Worm (Caenorhabditis elegans): Measurements from ENCODE around the gene C56G2.9.

- TF ChIP-seq nhr-11 (tag; optimal IDR thresholded peaks at IDR 0.05) (no peak), ztf-7 (tag; optimal IDR thresholded peaks at IDR 0.05) (peak; percentile 4), unc-62 (GFP tag; optimal IDR thresholded peaks at IDR 0.05 in 1 of 2) (no peak), unc-62 (tag; optimal IDR thresholded peaks at IDR 0.05) (no peak), nhr-77 (tag; optimal IDR thresholded peaks at IDR 0.05) (peak; percentile 41), hlh-30 (tag; optimal IDR thresholded peaks at IDR 0.05; ENCODE audit: insufficient read depth) (peak; percentile 35), vab-7 (GFP tag; IDR thresholded peaks at IDR 0.05) (no peak)
These were observed 18.4 kb upstream of the C56G2.9 start for ce11 chrIII:6361560-6361959.

Measured in whole organism, L4 larva.